Fruit fly (Drosophila melanogaster) whole organism, wandering third instar larva: ENCODE data around the gene CG15337.

Experiments used
- Abd-B ChIP-seq: fragments of >200 bp; optimal IDR thresholded peaks from 2 replicates; lab custom pipeline; 2017; ENCODE audit warnings: missing biosample characterization, missing genetic modification characterization
- h ChIP-seq: fragments of 200-800 bp; sonication (Bioruptor generic); optimal IDR thresholded peaks from 3 replicates; lab custom pipeline; 2016; ENCODE audit warnings: missing biosample characterization, mild to moderate bottlenecking, missing genetic modification characterization
- woc ChIP-seq: sonication (Bioruptor generic); optimal IDR thresholded peaks from 2 replicates; lab custom pipeline; 2016; ENCODE audit warnings: missing biosample characterization, mild to moderate bottlenecking, missing genetic modification characterization

DNA sequence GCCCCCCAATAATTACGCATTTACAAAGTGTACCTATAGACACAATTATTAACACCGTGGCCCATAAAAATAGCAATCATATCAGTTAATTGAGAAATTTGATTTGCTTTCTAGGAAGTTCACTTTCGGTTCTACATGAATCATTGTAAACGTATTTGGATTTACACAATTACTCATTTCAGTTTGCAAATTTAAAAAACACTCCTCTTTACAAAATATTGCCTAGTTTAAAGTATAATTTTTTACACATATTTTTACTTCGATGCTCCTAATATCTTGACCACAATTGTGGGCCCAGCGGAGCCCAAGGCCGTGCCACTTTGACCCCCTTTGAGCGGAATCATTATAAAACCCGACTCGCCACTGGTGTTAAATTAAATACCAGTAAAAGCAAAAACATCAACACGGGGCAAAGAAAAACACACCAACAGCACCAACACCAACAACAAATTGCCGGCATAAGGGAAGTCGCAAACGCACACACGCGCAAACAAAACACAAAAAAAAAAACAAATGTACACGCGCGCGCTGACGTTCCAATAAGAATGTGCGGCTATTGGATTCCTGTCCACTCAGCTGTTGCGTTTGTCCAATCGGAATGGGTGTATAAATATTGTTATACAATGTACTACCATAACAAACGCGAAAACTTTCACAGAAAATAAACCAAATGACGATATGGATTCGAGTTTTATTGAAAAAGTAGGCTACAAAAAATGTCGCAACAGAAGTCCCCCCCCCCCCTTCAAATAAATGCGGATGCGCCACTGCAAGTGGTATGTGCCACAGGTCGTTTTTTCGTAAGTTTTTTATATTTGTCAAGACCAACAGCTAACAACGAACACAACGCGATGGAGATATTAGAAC lies 45.1 kb upstream of the CG15337 start:
- peak; percentile 20 for TF ChIP-seq h (GFP tag; lab: Kevin White, UChicago)
- TF ChIP-seq Abd-B (GFP tag; lab: Kevin White, UChicago), result no peak
- TF ChIP-seq woc (GFP tag; lab: Kevin White, UChicago), result peak; percentile 25
